Worm (Caenorhabditis elegans) whole organism, L3 larva: ENCODE results near the gene srh-59.

ENCODE experiments used
- ceh-28 ChIP-seq: fragments of 150-350 bp; optimal IDR thresholded peaks from 2 replicates; lab custom pipeline; 2014; ENCODE audit warnings: missing biosample characterization, missing genetic modification reagents, missing genetic modification characterization
- elt-2 ChIP-seq: sonication (generic microtip); optimal IDR thresholded peaks from 2 replicates; lab custom pipeline; 2016; ENCODE audit warnings: missing genetic modification reagents, mild to moderate bottlenecking, missing genetic modification characterization, missing compliant biosample characterization
- elt-3 ChIP-seq, 3 experiments: fragments of 150-350 bp in 1 of 3; sonication (generic microtip) in 2 of 3; optimal IDR thresholded peaks; 2 replicates in 2 of 3; 4 replicates in 1 of 3; lab custom pipeline; 2014 to 2017; ENCODE audit warnings: missing biosample characterization in 3 of 3, missing genetic modification characterization in 3 of 3
- fos-1 ChIP-seq: fragments of 150-350 bp; optimal IDR thresholded peaks from 2 replicates; lab custom pipeline; 2014; ENCODE audit warnings: missing biosample characterization, missing genetic modification characterization
- lin-39 ChIP-seq: fragments of 150-350 bp; optimal IDR thresholded peaks from 2 replicates; lab custom pipeline; 2018; ENCODE audit warnings: missing biosample characterization, missing genetic modification reagents, missing genetic modification characterization
- nhr-12 ChIP-seq: fragments of 150-350 bp; optimal IDR thresholded peaks from 2 replicates; lab custom pipeline; 2014; ENCODE audit warnings: missing biosample characterization, missing genetic modification characterization
- nhr-77 ChIP-seq: fragments of 150-350 bp; optimal IDR thresholded peaks from 2 replicates; lab custom pipeline; 2014; ENCODE audit warnings: missing biosample characterization, missing genetic modification characterization
- pha-4 ChIP-seq: fragments of 150-350 bp; optimal IDR thresholded peaks from 2 replicates; lab custom pipeline; 2014; ENCODE audit warnings: missing biosample characterization, missing genetic modification reagents, missing genetic modification characterization
- snpc-4 ChIP-seq: fragments of 150-350 bp; optimal IDR thresholded peaks from 2 replicates; lab custom pipeline; 2014; ENCODE audit warnings: missing biosample characterization, missing genetic modification characterization
- unc-39 ChIP-seq: sonication (generic microtip); optimal IDR thresholded peaks from 4 replicates; lab custom pipeline; 2017; ENCODE audit warnings: missing biosample characterization, missing genetic modification characterization
- ztf-4 ChIP-seq: fragments of 150-350 bp; optimal IDR thresholded peaks from 2 replicates; lab custom pipeline; 2014; ENCODE audit warnings: missing biosample characterization, missing genetic modification characterization

DNA sequence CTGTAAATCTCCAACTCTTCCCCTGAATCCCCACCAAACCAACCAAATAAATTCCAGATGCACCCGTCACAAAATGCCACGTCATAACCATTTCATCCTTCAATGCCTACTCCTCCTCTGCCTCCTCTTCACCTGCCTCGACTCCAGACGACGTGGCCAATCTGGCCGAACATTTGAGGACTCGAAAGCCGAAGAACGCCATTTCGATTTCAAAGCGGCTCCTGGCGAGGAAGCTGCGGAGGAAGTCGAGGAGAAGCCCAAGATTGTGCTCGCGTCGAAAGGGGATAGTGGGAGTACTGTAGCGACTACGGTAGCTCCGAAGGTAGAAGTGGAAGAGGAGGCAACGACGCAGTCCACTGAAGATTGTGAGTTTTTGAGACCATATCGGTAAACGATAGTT lies 24.4 kb upstream of the srh-59 start, which contains the start of gene lgc-45:
- no peak for TF ChIP-seq nhr-77 (tag; lab: Kevin White, UChicago)
- no peak for TF ChIP-seq fos-1
- no peak for TF ChIP-seq pha-4 (tag; lab: Kevin White, UChicago)
- no peak for TF ChIP-seq unc-39 (tag; lab: Kevin White, UChicago)
- no peak for TF ChIP-seq snpc-4 (tag; lab: Kevin White, UChicago)
- TF ChIP-seq elt-3 (tag; optimal IDR thresholded peaks at IDR 0.05; lab: Kevin White, UChicago), result no peak
- no peak for TF ChIP-seq lin-39 (tag; lab: Kevin White, UChicago)
- no peak for TF ChIP-seq ztf-4 (tag; lab: Kevin White, UChicago)
- TF ChIP-seq ceh-28 (tag; lab: Kevin White, UChicago), result no peak
- no peak for TF ChIP-seq nhr-12 (tag; lab: Kevin White, UChicago)
- no peak for TF ChIP-seq elt-2
